Worm (Caenorhabditis elegans) whole organism, early embryonic: ENCODE measurements around the gene T05B11.4.

Source experiments
- B0310.2 ChIP-seq: sonication (generic microtip); optimal IDR thresholded peaks from 2 replicates; lab custom pipeline; 2016; ENCODE audit warnings: mild to moderate bottlenecking, missing genetic modification characterization, missing compliant biosample characterization
- F13C5.2 ChIP-seq: sonication (generic microtip); optimal IDR thresholded peaks from 2 replicates; lab custom pipeline; 2017; ENCODE audit warnings: mild to moderate bottlenecking, missing genetic modification characterization, inconsistent platforms, missing compliant biosample characterization
- aly-1 ChIP-seq: sonication (generic microtip); optimal IDR thresholded peaks from 2 replicates; lab custom pipeline; 2016; ENCODE audit warnings: missing genetic modification characterization, missing compliant biosample characterization
- ama-1 ChIP-seq: fragments of 150-350 bp; optimal IDR thresholded peaks from 2 replicates; lab custom pipeline; 2014
- ceh-13 ChIP-seq: fragments of 200-800 bp; sonication (Bioruptor generic); optimal IDR thresholded peaks from 2 replicates; lab custom pipeline; 2018; ENCODE audit warnings: mild to moderate bottlenecking, missing genetic modification characterization, missing compliant biosample characterization
- ceh-36 ChIP-seq: sonication (generic microtip); optimal IDR thresholded peaks from 2 replicates; lab custom pipeline; 2016; ENCODE audit warnings: missing genetic modification characterization, inconsistent platforms, missing compliant biosample characterization
- ets-7 ChIP-seq: sonication (generic microtip); optimal IDR thresholded peaks from 2 replicates; lab custom pipeline; 2016; ENCODE audit warnings: missing genotype, missing genetic modification characterization, missing compliant biosample characterization
- flt-1 ChIP-seq: fragments of 200-800 bp; sonication (Bioruptor generic); IDR thresholded peaks from 2 replicates; pipeline ENCODE4 v1.3.6; 2022; ENCODE audit warnings: missing genetic modification characterization, missing compliant biosample characterization
- hmbx-1 ChIP-seq: sonication (generic microtip); optimal IDR thresholded peaks from 2 replicates; lab custom pipeline; 2016; ENCODE audit warnings: mild to moderate bottlenecking, missing genetic modification characterization, missing compliant biosample characterization
- hmg-4 ChIP-seq: fragments of 200-800 bp; sonication (Bioruptor generic); optimal IDR thresholded peaks from 2 replicates; lab custom pipeline; 2018; ENCODE audit warnings: mild to moderate bottlenecking, missing genetic modification characterization, missing compliant biosample characterization
- hnd-1 ChIP-seq: sonication (generic microtip); optimal IDR thresholded peaks from 2 replicates; lab custom pipeline; 2016; ENCODE audit warnings: missing genetic modification characterization, missing compliant biosample characterization
- pes-1 ChIP-seq: fragments of 200-800 bp; sonication (Bioruptor generic); IDR thresholded peaks from 2 replicates; pipeline ENCODE4 v1.3.6; 2022; ENCODE audit warnings: missing genetic modification reagents, missing genetic modification characterization, missing compliant biosample characterization
- scrt-1 ChIP-seq: fragments of 200-800 bp; sonication (Bioruptor generic); IDR thresholded peaks from 2 replicates; pipeline ENCODE4 v1.3.6; 2022; ENCODE audit warnings: missing genetic modification characterization, missing compliant biosample characterization
- sea-1 ChIP-seq: fragments of 200-800 bp; sonication (Bioruptor generic); conservative IDR thresholded peaks from 2 replicates; pipeline ENCODE4 v1.3.6; 2022; ENCODE audit warnings: missing genetic modification characterization, missing compliant biosample characterization
- tbx-11 ChIP-seq: fragments of 200-800 bp; sonication (Bioruptor generic); IDR thresholded peaks from 2 replicates; pipeline ENCODE4 v1.3.6; 2022; ENCODE audit warnings: missing genetic modification characterization, missing compliant biosample characterization
- tbx-37 ChIP-seq: fragments of 200-800 bp; sonication (Bioruptor generic); conservative IDR thresholded peaks from 2 replicates; pipeline ENCODE4 v1.3.6; 2022; ENCODE audit warnings: missing genetic modification reagents, missing genetic modification characterization, missing compliant biosample characterization
- tra-4 ChIP-seq: sonication (generic microtip); optimal IDR thresholded peaks from 2 replicates; lab custom pipeline; 2017; ENCODE audit warnings: missing genetic modification characterization, missing compliant biosample characterization

T05B11.4 gene

ce11 chrV:7773647-7774046, 19.2 kb upstream of the T05B11.4 start:
- no peak for TF ChIP-seq flt-1
- TF ChIP-seq scrt-1 (GFP tag; lab: Robert Waterston, UW) = no peak
- TF ChIP-seq F13C5.2 = no peak
- no peak for TF ChIP-seq tbx-37 (GFP tag; lab: Robert Waterston, UW)

- TF ChIP-seq B0310.2 (tag; lab: Kevin White, UChicago) (no peak), scrt-1 (GFP tag; lab: Robert Waterston, UW) (no peak), hnd-1 (tag; lab: Kevin White, UChicago) (no peak), flt-1 (no peak), sea-1 (GFP tag; lab: Robert Waterston, UW) (no peak), aly-1 (tag; lab: Kevin White, UChicago) (no peak), tbx-11 (GFP tag; lab: Robert Waterston, UW) (no peak), ets-7 (tag; lab: Kevin White, UChicago) (no peak), tbx-37 (GFP tag; lab: Robert Waterston, UW) (no peak), pes-1 (GFP tag; lab: Robert Waterston, UW) (no peak), hmg-4 (no peak), ama-1 (no peak), ceh-36 (no peak), ceh-13 (GFP tag; lab: Kevin White, UChicago) (no peak), F13C5.2 (no peak), tra-4 (no peak), hmbx-1 (tag; lab: Kevin White, UChicago) (no peak)
These were observed 16.5 kb upstream of the T05B11.4 start, which contains the start of gene frpr-3 for ce11 chrV:7770961-7771360. Gene frpr-3 (plus strand): TSS chrV:7771261.

- no peak for TF ChIP-seq sea-1 (GFP tag; lab: Robert Waterston, UW)
- TF ChIP-seq flt-1 = no peak
- no peak for TF ChIP-seq F13C5.2
- no peak for TF ChIP-seq pes-1 (GFP tag; lab: Robert Waterston, UW)
- TF ChIP-seq ama-1 = no peak
- no peak for TF ChIP-seq B0310.2 (tag; lab: Kevin White, UChicago)
- no peak for TF ChIP-seq aly-1 (tag; lab: Kevin White, UChicago)
- TF ChIP-seq tra-4 = no peak
- no peak for TF ChIP-seq ceh-36
- no peak for TF ChIP-seq hnd-1 (tag; lab: Kevin White, UChicago)
- no peak for TF ChIP-seq scrt-1 (GFP tag; lab: Robert Waterston, UW)
- TF ChIP-seq hmbx-1 (tag; lab: Kevin White, UChicago) = no peak
- no peak for TF ChIP-seq tbx-37 (GFP tag; lab: Robert Waterston, UW)
- TF ChIP-seq ceh-13 (GFP tag; lab: Kevin White, UChicago) = no peak
- no peak for TF ChIP-seq ets-7 (tag; lab: Kevin White, UChicago)
- no peak for TF ChIP-seq tbx-11 (GFP tag; lab: Robert Waterston, UW)
- TF ChIP-seq hmg-4 = no peak
These were observed 7.4 kb upstream of the T05B11.4 start for ce11 chrV:7761906-7762305.

ce11 chrV:7760174-7760573, 5.7 kb upstream of the T05B11.4 start, which contains the start of gene hint-3:
Gene hint-3 (plus strand): TSS chrV:7760474.
- TF ChIP-seq tra-4 (no peak), tbx-37 (GFP tag; lab: Robert Waterston, UW) (no peak), F13C5.2 (no peak), scrt-1 (GFP tag; lab: Robert Waterston, UW) (no peak), hmg-4 (no peak), ceh-13 (GFP tag; lab: Kevin White, UChicago) (no peak), pes-1 (GFP tag; lab: Robert Waterston, UW) (no peak), aly-1 (tag; lab: Kevin White, UChicago) (no peak), ama-1 (no peak)

- TF ChIP-seq tbx-37 (GFP tag; lab: Robert Waterston, UW) (no peak), pes-1 (GFP tag; lab: Robert Waterston, UW) (no peak), scrt-1 (GFP tag; lab: Robert Waterston, UW) (no peak), tra-4 (no peak)
These were observed 4.8 kb upstream of the T05B11.4 start for ce11 chrV:7759270-7759669.

ce11 chrV:7755991-7756390, 1.5 kb upstream of the T05B11.4 start:
- TF ChIP-seq sea-1 (GFP tag; lab: Robert Waterston, UW) (no peak), tra-4 (no peak)

ce11 chrV:7749708-7750107, 4.7 kb downstream of the T05B11.4 start:
- TF ChIP-seq tbx-37 (GFP tag; lab: Robert Waterston, UW) (no peak), tbx-11 (GFP tag; lab: Robert Waterston, UW) (no peak), scrt-1 (GFP tag; lab: Robert Waterston, UW) (no peak), flt-1 (no peak), hnd-1 (tag; lab: Kevin White, UChicago) (no peak), hmg-4 (no peak), tra-4 (no peak), B0310.2 (tag; lab: Kevin White, UChicago) (no peak), ets-7 (tag; lab: Kevin White, UChicago) (no peak), aly-1 (tag; lab: Kevin White, UChicago) (no peak), ceh-36 (no peak), sea-1 (GFP tag; lab: Robert Waterston, UW) (no peak), pes-1 (GFP tag; lab: Robert Waterston, UW) (no peak), ceh-13 (GFP tag; lab: Kevin White, UChicago) (no peak), hmbx-1 (tag; lab: Kevin White, UChicago) (no peak), F13C5.2 (no peak), ama-1 (no peak)

ce11 chrV:7747987-7748607, 6.4 kb downstream of the T05B11.4 start:
- TF ChIP-seq ets-7 (tag; lab: Kevin White, UChicago) (peak; percentile 88), flt-1 (no peak)
